Worm (Caenorhabditis elegans) whole organism, mixed stage, embryonic: ENCODE data around the gene clec-160.

Experiments used
- elt-1 ChIP-seq: sonication (generic microtip); optimal IDR thresholded peaks from 2 replicates; lab custom pipeline; 2017; ENCODE audit warnings: missing genetic modification characterization, mild to moderate bottlenecking, missing compliant biosample characterization, antibody characterized with exemption, moderate library complexity, borderline replicate concordance; ENCODE audit not compliant: insufficient read depth
- snpc-4 ChIP-seq: fragments of 150-350 bp; optimal IDR thresholded peaks from 2 replicates; lab custom pipeline; 2014; ENCODE audit warnings: missing biosample characterization, missing genetic modification characterization
- unc-62 ChIP-seq: fragments of 150-350 bp; optimal IDR thresholded peaks from 2 replicates; lab custom pipeline; 2014; ENCODE audit warnings: missing biosample characterization, missing genetic modification reagents, missing genetic modification characterization
- ztf-11 ChIP-seq: fragments of 150-350 bp; optimal IDR thresholded peaks from 2 replicates; lab custom pipeline; 2014; ENCODE audit warnings: missing biosample characterization, missing genetic modification characterization

ce11 chrIII:8320183-8320582 lies 44.4 kb upstream of the clec-160 start, which contains the start of gene F10E9.10:
- TF ChIP-seq ztf-11 (tag; lab: Kevin White, UChicago) (no peak), elt-1 (tag; lab: Kevin White, UChicago) (no peak), snpc-4 (tag; lab: Kevin White, UChicago) (no peak), unc-62 (no peak)
